Fruit fly (Drosophila melanogaster) whole organism, embryonic: ENCODE results near the gene CG2187.

ENCODE experiments used
- Adf1 ChIP-seq: fragments of 200-800 bp; sonication (Bioruptor generic); IDR thresholded peaks from 2 replicates; pipeline ENCODE4 v1.3.6; 2022; ENCODE audit warnings: missing biosample characterization, missing genetic modification characterization
- Atf6 ChIP-seq: fragments of 200-800 bp; sonication (Bioruptor generic); IDR thresholded peaks from 2 replicates; pipeline ENCODE4 v1.3.6; 2022; ENCODE audit warnings: missing biosample characterization, missing genetic modification characterization
- Bgb ChIP-seq: fragments of 200-800 bp; sonication (Bioruptor generic); IDR thresholded peaks from 2 replicates; pipeline ENCODE4 v1.3.6; 2022; ENCODE audit warnings: missing biosample characterization, missing genetic modification characterization; ENCODE audit not compliant: partially characterized antibody
- CG10366 ChIP-seq: fragments of 200-800 bp; sonication (Bioruptor generic); IDR thresholded peaks from 2 replicates; pipeline ENCODE4 v1.3.6; 2022; ENCODE audit warnings: missing biosample characterization, missing genetic modification characterization
- CG10462 ChIP-seq: fragments of 200-800 bp; sonication (Bioruptor generic); optimal IDR thresholded peaks from 2 replicates; lab custom pipeline; 2016; ENCODE audit warnings: missing biosample characterization, missing genetic modification characterization
- CG11398 ChIP-seq: fragments of 200-800 bp; sonication (Bioruptor generic); optimal IDR thresholded peaks from 2 replicates; lab custom pipeline; 2016; ENCODE audit warnings: missing biosample characterization, missing genetic modification characterization
- CG11504 ChIP-seq: fragments of 200-800 bp; sonication (Bioruptor generic); optimal IDR thresholded peaks from 3 replicates; lab custom pipeline; 2019; ENCODE audit warnings: missing biosample characterization, mild to moderate bottlenecking, missing genetic modification characterization, moderate library complexity
- CG14667 ChIP-seq: fragments of 200-800 bp; sonication (Bioruptor generic); IDR thresholded peaks from 2 replicates; pipeline ENCODE4 v1.3.6; 2022; ENCODE audit warnings: missing biosample characterization, missing genetic modification characterization
- CG14710 ChIP-seq: fragments of 200-800 bp; sonication (Bioruptor generic); optimal IDR thresholded peaks from 3 replicates; lab custom pipeline; 2019; ENCODE audit warnings: missing biosample characterization, mild to moderate bottlenecking, missing genetic modification characterization, moderate library complexity
- CG16863 ChIP-seq: fragments of 200-800 bp; sonication (Bioruptor generic); optimal IDR thresholded peaks from 3 replicates; lab custom pipeline; 2016; ENCODE audit warnings: missing biosample characterization, missing genetic modification characterization
- CG17186 ChIP-seq: fragments of 200-800 bp; sonication (Bioruptor generic); optimal IDR thresholded peaks from 3 replicates; lab custom pipeline; 2017; ENCODE audit warnings: missing biosample characterization, missing genetic modification reagents, missing genetic modification characterization
- CG18011 ChIP-seq: fragments of 200-800 bp; sonication (Bioruptor generic); optimal IDR thresholded peaks from 2 replicates; lab custom pipeline; 2017; ENCODE audit warnings: missing biosample characterization, missing genetic modification characterization, mild to moderate bottlenecking, moderate library complexity, missing genotype
- CG1832 ChIP-seq: fragments of 200-800 bp; sonication (Bioruptor generic); optimal IDR thresholded peaks from 2 replicates; lab custom pipeline; 2017; ENCODE audit warnings: missing biosample characterization, mild to moderate bottlenecking, missing genetic modification characterization, inconsistent platforms
- CG30431 ChIP-seq: fragments of 200-800 bp; sonication (Bioruptor generic); optimal IDR thresholded peaks from 2 replicates; lab custom pipeline; 2017; ENCODE audit warnings: missing biosample characterization, missing genetic modification characterization
- CG4404 ChIP-seq: fragments of 200-800 bp; sonication (Bioruptor generic); IDR thresholded peaks from 2 replicates; pipeline ENCODE4 v1.3.6; 2022; ENCODE audit warnings: missing biosample characterization, missing genetic modification characterization
- CG4820 ChIP-seq: fragments of 200-800 bp; sonication (Bioruptor generic); optimal IDR thresholded peaks from 3 replicates; lab custom pipeline; 2016; ENCODE audit warnings: missing biosample characterization, missing genetic modification characterization
- Doc3 ChIP-seq: fragments of 200-800 bp; sonication (Bioruptor generic); IDR thresholded peaks from 3 replicates; pipeline ENCODE4 v1.3.6; 2022; ENCODE audit warnings: missing biosample characterization, missing genetic modification characterization; ENCODE audit not compliant: partially characterized antibody
- ERR ChIP-seq: fragments of 200-800 bp; sonication (Bioruptor generic); optimal IDR thresholded peaks from 2 replicates; lab custom pipeline; 2016; ENCODE audit warnings: missing biosample characterization, missing genetic modification characterization
- Eip74EF ChIP-seq, 2 experiments: fragments of 200-800 bp in 1 of 2; fragments of >200 bp in 1 of 2; sonication (Bioruptor generic) in 1 of 2; optimal IDR thresholded peaks; 2 replicates each; lab custom pipeline; 2017 to 2019; ENCODE audit warnings: missing biosample characterization in 2 of 2, missing genetic modification characterization in 2 of 2, mild to moderate bottlenecking in 1 of 2, moderate library complexity in 1 of 2
- Ets97D ChIP-seq: fragments of 200-800 bp; sonication (Bioruptor generic); optimal IDR thresholded peaks from 3 replicates; lab custom pipeline; 2016; ENCODE audit warnings: missing biosample characterization, missing genetic modification characterization
- Hr39 ChIP-seq: fragments of >200 bp; optimal IDR thresholded peaks from 2 replicates; lab custom pipeline; 2017
- Hr78 ChIP-seq, 2 experiments: fragments of 200-800 bp in 1 of 2; fragments of >200 bp in 1 of 2; sonication (Bioruptor generic) in 1 of 2; optimal IDR thresholded peaks; 2 replicates each; lab custom pipeline; 2017 to 2019; ENCODE audit warnings: missing biosample characterization in 2 of 2, missing genetic modification characterization in 2 of 2, mild to moderate bottlenecking in 1 of 2, moderate library complexity in 1 of 2
- Hsf ChIP-seq: fragments of 200-800 bp; sonication (Bioruptor generic); optimal IDR thresholded peaks from 3 replicates; lab custom pipeline; 2016; ENCODE audit warnings: missing biosample characterization, missing genetic modification characterization
- Jarid2 ChIP-seq: fragments of 200-800 bp; sonication (Bioruptor generic); optimal IDR thresholded peaks from 3 replicates; lab custom pipeline; 2017; ENCODE audit warnings: mild to moderate bottlenecking, missing biosample characterization, missing genetic modification reagents, missing genetic modification characterization
- Kr ChIP-seq: fragments of 200-800 bp; sonication (Bioruptor generic); optimal IDR thresholded peaks from 2 replicates; lab custom pipeline; 2017; ENCODE audit warnings: missing biosample characterization, mild to moderate bottlenecking, missing genetic modification characterization
- Mad ChIP-seq: fragments of 200-800 bp; sonication (Bioruptor generic); optimal IDR thresholded peaks from 2 replicates; lab custom pipeline; 2016; ENCODE audit warnings: missing biosample characterization, missing genetic modification characterization
- Meics ChIP-seq: fragments of 200-800 bp; sonication (Bioruptor generic); optimal IDR thresholded peaks from 2 replicates; lab custom pipeline; 2017; ENCODE audit warnings: missing biosample characterization, mild to moderate bottlenecking, missing genetic modification characterization
- NC2α ChIP-seq: fragments of 200-800 bp; sonication (Bioruptor generic); optimal IDR thresholded peaks from 2 replicates; lab custom pipeline; 2016; ENCODE audit warnings: missing biosample characterization, missing genetic modification characterization
- Neu2 ChIP-seq: fragments of 200-800 bp; sonication (Bioruptor generic); optimal IDR thresholded peaks from 3 replicates; lab custom pipeline; 2016; ENCODE audit warnings: missing biosample characterization, missing genetic modification characterization, borderline replicate concordance
- Oli ChIP-seq: fragments of 200-800 bp; sonication (Bioruptor generic); optimal IDR thresholded peaks from 2 replicates; lab custom pipeline; 2018; ENCODE audit warnings: missing biosample characterization, mild to moderate bottlenecking, missing genetic modification characterization, moderate library complexity
- Scr ChIP-seq: fragments of 200-800 bp; sonication (Bioruptor generic); IDR thresholded peaks from 2 replicates; pipeline ENCODE4 v1.3.6; 2022; ENCODE audit warnings: missing biosample characterization, missing genetic modification characterization; ENCODE audit not compliant: partially characterized antibody
- Side ChIP-seq: fragments of 200-800 bp; sonication (Bioruptor generic); optimal IDR thresholded peaks from 2 replicates; lab custom pipeline; 2016; ENCODE audit warnings: missing biosample characterization, missing genetic modification characterization
- Sox102F ChIP-seq: fragments of 200-800 bp; sonication (Bioruptor generic); optimal IDR thresholded peaks from 2 replicates; lab custom pipeline; 2018; ENCODE audit warnings: missing biosample characterization, mild to moderate bottlenecking, missing genetic modification characterization, moderate library complexity
- Xbp1 ChIP-seq: fragments of 200-800 bp; sonication (Bioruptor generic); optimal IDR thresholded peaks from 3 replicates; lab custom pipeline; 2016; ENCODE audit warnings: missing biosample characterization, mild to moderate bottlenecking, missing genetic modification characterization
- YL-1 ChIP-seq: fragments of 200-800 bp; sonication (Bioruptor generic); optimal IDR thresholded peaks from 3 replicates; lab custom pipeline; 2017; ENCODE audit warnings: missing biosample characterization, mild to moderate bottlenecking, missing genetic modification characterization
- ase ChIP-seq: fragments of 200-800 bp; sonication (Bioruptor generic); IDR thresholded peaks from 3 replicates; pipeline ENCODE4 v1.3.6; 2022; ENCODE audit warnings: missing biosample characterization, missing genetic modification characterization
- br ChIP-seq: fragments of >200 bp; optimal IDR thresholded peaks from 2 replicates; lab custom pipeline; 2017
- cwo ChIP-seq: fragments of 200-800 bp; sonication (Bioruptor generic); optimal IDR thresholded peaks from 3 replicates; lab custom pipeline; 2017; ENCODE audit warnings: missing biosample characterization, missing genetic modification characterization, mild to moderate bottlenecking, moderate library complexity, missing genetic modification reagents
- dmrt11E ChIP-seq: fragments of 200-800 bp; sonication (Bioruptor generic); optimal IDR thresholded peaks from 3 replicates; lab custom pipeline; 2018; ENCODE audit warnings: missing biosample characterization, mild to moderate bottlenecking, missing genetic modification characterization, moderate library complexity
- ken ChIP-seq: fragments of 200-800 bp; sonication (Bioruptor generic); IDR thresholded peaks from 3 replicates; pipeline ENCODE4 v1.3.6; 2022; ENCODE audit warnings: missing biosample characterization, missing genetic modification characterization
- lilli ChIP-seq: fragments of 200-800 bp; sonication (Bioruptor generic); optimal IDR thresholded peaks from 3 replicates; lab custom pipeline; 2016; ENCODE audit warnings: missing biosample characterization, missing genetic modification characterization
- nau ChIP-seq: fragments of 200-800 bp; sonication (Bioruptor generic); optimal IDR thresholded peaks from 3 replicates; lab custom pipeline; 2017; ENCODE audit warnings: missing biosample characterization, mild to moderate bottlenecking, missing genetic modification characterization, missing genetic modification reagents
- onecut ChIP-seq: fragments of 200-800 bp; sonication (Bioruptor generic); IDR thresholded peaks from 2 replicates; pipeline ENCODE4 v1.3.6; 2022; ENCODE audit warnings: missing biosample characterization, missing genetic modification characterization
- so ChIP-seq: fragments of 200-800 bp; sonication (Bioruptor generic); IDR thresholded peaks from 3 replicates; pipeline ENCODE4 v1.3.6; 2022; ENCODE audit warnings: missing biosample characterization, missing genetic modification characterization
- tll ChIP-seq, 2 experiments: fragments of 200-800 bp in 1 of 2; fragments of >200 bp in 1 of 2; sonication (Bioruptor generic) in 1 of 2; optimal IDR thresholded peaks; 2 replicates each; lab custom pipeline; 2017 to 2019; ENCODE audit warnings: missing biosample characterization in 2 of 2, missing genetic modification characterization in 2 of 2, mild to moderate bottlenecking in 1 of 2, moderate library complexity in 1 of 2
- toy ChIP-seq: fragments of 200-800 bp; sonication (Bioruptor generic); IDR thresholded peaks from 2 replicates; pipeline ENCODE4 v1.3.6; 2022; ENCODE audit warnings: missing biosample characterization, missing genetic modification characterization
- trh ChIP-seq: fragments of 200-800 bp; sonication (Bioruptor generic); optimal IDR thresholded peaks from 2 replicates; lab custom pipeline; 2016; ENCODE audit warnings: missing biosample characterization, missing genetic modification characterization
- vnd ChIP-seq: fragments of 200-800 bp; sonication (Bioruptor generic); IDR thresholded peaks from 3 replicates; pipeline ENCODE4 v1.3.6; 2022; ENCODE audit warnings: missing biosample characterization, missing genetic modification characterization; ENCODE audit not compliant: partially characterized antibody
- zen2 ChIP-seq: fragments of 200-800 bp; sonication (Bioruptor generic); IDR thresholded peaks from 3 replicates; pipeline ENCODE4 v1.3.6; 2022; ENCODE audit warnings: missing biosample characterization, missing genetic modification characterization; ENCODE audit not compliant: partially characterized antibody

Gene CG2187

DNA sequence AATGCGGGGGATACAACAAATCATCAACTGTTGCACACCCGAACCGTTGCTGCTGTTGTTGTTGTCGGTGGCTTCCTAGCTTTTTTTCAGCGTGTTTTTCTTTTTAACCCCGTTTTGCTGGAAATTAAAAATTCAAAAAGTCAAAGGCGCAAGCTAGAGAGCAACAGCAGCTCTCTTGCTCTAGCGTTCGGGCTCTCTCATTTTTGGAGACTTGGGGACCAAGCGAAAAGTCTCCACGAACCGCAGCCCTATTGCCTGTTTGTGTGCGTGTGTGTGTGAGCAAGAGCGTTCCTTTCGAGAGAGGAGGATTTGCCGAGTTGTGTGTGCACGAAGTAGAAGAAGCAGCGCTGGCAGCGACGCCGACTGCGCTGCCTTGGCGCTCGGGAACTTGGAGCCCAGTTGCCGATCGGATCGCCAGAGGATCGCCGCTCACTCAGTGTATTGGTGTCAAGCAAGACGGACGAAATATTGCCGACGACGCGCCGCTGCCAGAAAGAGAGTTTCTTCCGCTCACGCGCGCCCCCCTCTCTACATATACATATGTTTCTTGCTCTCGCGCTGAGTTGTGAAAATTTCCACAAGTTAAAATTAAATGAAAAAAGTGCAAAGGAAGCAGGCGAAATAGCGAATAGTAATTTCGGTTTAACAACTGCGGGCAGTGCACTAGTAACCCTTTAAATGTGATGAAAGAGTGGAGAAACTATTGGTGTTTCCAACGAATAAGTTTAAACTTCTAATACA, 33.7 kb downstream of the CG2187 start:
- TF ChIP-seq ERR (GFP tag; lab: Kevin White, UChicago) (no peak), Side (no peak), CG17186 (GFP tag; lab: Kevin White, UChicago) (no peak), Hr78 (GFP tag; optimal IDR thresholded peaks at IDR 0.05; lab: Kevin White, UChicago) (peak in 1 of 2 experiments; percentile 54), zen2 (GFP tag; lab: Robert Waterston, UW) (peak; percentile 45; the same call in 1 of the 3 replicates), dmrt11E (tag; lab: Kevin White, UChicago) (no peak), br (no peak), trh (GFP tag; lab: Kevin White, UChicago) (no peak), CG1832 (GFP tag; lab: Kevin White, UChicago) (peak; percentile 51), nau (GFP tag; lab: Kevin White, UChicago) (no peak), CG10366 (GFP tag; lab: Robert Waterston, UW) (no peak), Ets97D (GFP tag; lab: Kevin White, UChicago) (no peak), CG4820 (GFP tag; lab: Kevin White, UChicago) (no peak), ase (GFP tag; lab: Robert Waterston, UW) (no peak), CG30431 (no peak), Bgb (peak; percentile 35; the same call in 1 of the 2 replicates), Meics (GFP tag; lab: Kevin White, UChicago) (peak; percentile 12), Mad (GFP tag; lab: Kevin White, UChicago) (no peak), vnd (GFP tag; lab: Robert Waterston, UW) (no peak), CG10462 (GFP tag; lab: Kevin White, UChicago) (no peak), Xbp1 (GFP tag; lab: Kevin White, UChicago) (no peak), Scr (GFP tag; lab: Robert Waterston, UW) (0 out of 2 replicates have a peak, but pooled peaks have one; percentile 36), tll (GFP tag; optimal IDR thresholded peaks at IDR 0.05; lab: Kevin White, UChicago) (peak in 1 of 2 experiments; percentile 11), CG14667 (GFP tag; lab: Robert Waterston, UW) (no peak), Kr (GFP tag; lab: Kevin White, UChicago) (no peak), Hsf (GFP tag; lab: Kevin White, UChicago) (no peak), lilli (peak; percentile 8), Sox102F (no peak), YL-1 (no peak), Doc3 (GFP tag; lab: Robert Waterston, UW) (no peak), onecut (0 out of 2 replicates have a peak, but pooled peaks have one; percentile 21), CG14710 (tag; lab: Kevin White, UChicago) (no peak), cwo (GFP tag; lab: Kevin White, UChicago) (no peak), so (GFP tag; lab: Robert Waterston, UW) (no peak), Adf1 (peak; percentile 98), CG4404 (GFP tag; lab: Robert Waterston, UW) (no peak), NC2α (GFP tag; lab: Kevin White, UChicago) (no peak), toy (GFP tag; lab: Robert Waterston, UW) (no peak), Atf6 (GFP tag; lab: Robert Waterston, UW) (0 out of 2 replicates have a peak, but pooled peaks have one; percentile 11), ken (GFP tag; lab: Robert Waterston, UW) (no peak), Neu2 (GFP tag; lab: Kevin White, UChicago) (no peak), CG11504 (tag; lab: Kevin White, UChicago) (no peak), CG16863 (no peak), Eip74EF (GFP tag; optimal IDR thresholded peaks at IDR 0.05; lab: Kevin White, UChicago) (no peak), CG18011 (no peak), Oli (tag; lab: Kevin White, UChicago) (no peak), CG11398 (GFP tag; lab: Kevin White, UChicago) (no peak), Hr39 (lab: Kevin White, UChicago) (no peak), Jarid2 (peak; percentile 74)
